Fruit fly (Drosophila melanogaster) whole organism, embryonic: ENCODE measurements around the gene CheB38c.

Source experiments
- Atf6 ChIP-seq: fragments of 200-800 bp; sonication (Bioruptor generic); IDR thresholded peaks from 2 replicates; pipeline ENCODE4 v1.3.6; 2022; ENCODE audit warnings: missing biosample characterization, missing genetic modification characterization
- Awh ChIP-seq: fragments of 200-800 bp; sonication (Bioruptor generic); IDR thresholded peaks from 2 replicates; pipeline ENCODE4, ENCODE4 v1.3.6; 2022; ENCODE audit warnings: missing biosample characterization, missing genetic modification characterization
- CG10147 ChIP-seq: fragments of 200-800 bp; sonication (Bioruptor generic); optimal IDR thresholded peaks from 2 replicates; lab custom pipeline; 2019; ENCODE audit warnings: missing biosample characterization, mild to moderate bottlenecking, missing genetic modification characterization, moderate library complexity
- CG10267 ChIP-seq: fragments of 200-800 bp; sonication (Bioruptor generic); optimal IDR thresholded peaks from 2 replicates; lab custom pipeline; 2018; ENCODE audit warnings: missing biosample characterization, mild to moderate bottlenecking, missing genetic modification characterization, moderate library complexity
- CG10543 ChIP-seq: fragments of 200-800 bp; sonication (Bioruptor generic); optimal IDR thresholded peaks from 3 replicates; lab custom pipeline; 2017; ENCODE audit warnings: missing biosample characterization, mild to moderate bottlenecking, missing genetic modification characterization, moderate library complexity
- CG10959 ChIP-seq: fragments of 200-800 bp; sonication (Bioruptor generic); IDR thresholded peaks from 2 replicates; pipeline ENCODE4 v1.3.6; 2022; ENCODE audit warnings: missing biosample characterization, missing genetic modification characterization
- CG11085 ChIP-seq: fragments of 200-800 bp; sonication (Bioruptor generic); IDR thresholded peaks from 2 replicates; pipeline ENCODE4 v1.3.6; 2022; ENCODE audit warnings: missing biosample characterization, missing genetic modification characterization
- CG13296 ChIP-seq: fragments of 200-800 bp; sonication (Bioruptor generic); optimal IDR thresholded peaks from 3 replicates; lab custom pipeline; 2018; ENCODE audit warnings: missing biosample characterization, mild to moderate bottlenecking, missing genetic modification characterization
- CG13894 ChIP-seq: fragments of 200-800 bp; sonication (Bioruptor generic); optimal IDR thresholded peaks from 3 replicates; lab custom pipeline; 2018; ENCODE audit warnings: missing biosample characterization, mild to moderate bottlenecking, missing genetic modification characterization, moderate library complexity
- CG14860 ChIP-seq: fragments of 200-800 bp; sonication (Bioruptor generic); IDR thresholded peaks from 3 replicates; pipeline ENCODE4 v1.3.6; 2022; ENCODE audit warnings: missing biosample characterization, missing genetic modification characterization; ENCODE audit not compliant: partially characterized antibody
- CG14965 ChIP-seq: fragments of 200-800 bp; sonication (Bioruptor generic); optimal IDR thresholded peaks from 2 replicates; lab custom pipeline; 2016; ENCODE audit warnings: missing biosample characterization, missing genetic modification characterization, borderline replicate concordance
- CG17328 ChIP-seq: fragments of 200-800 bp; sonication (Bioruptor generic); IDR thresholded peaks from 2 replicates; pipeline ENCODE4 v1.3.6; 2022; ENCODE audit warnings: missing biosample characterization, missing genetic modification characterization
- CG17829 ChIP-seq: fragments of 200-800 bp; optimal IDR thresholded peaks from 2 replicates; lab custom pipeline; 2019; ENCODE audit warnings: missing biosample characterization, mild to moderate bottlenecking, missing genetic modification characterization, moderate library complexity
- CG2678 ChIP-seq: fragments of 200-800 bp; sonication (Bioruptor generic); optimal IDR thresholded peaks from 3 replicates; lab custom pipeline; 2019; ENCODE audit warnings: missing biosample characterization, mild to moderate bottlenecking, missing genetic modification characterization, moderate library complexity
- CG3281 ChIP-seq: fragments of 200-800 bp; sonication (Bioruptor generic); optimal IDR thresholded peaks from 3 replicates; lab custom pipeline; 2017; ENCODE audit warnings: missing biosample characterization, mild to moderate bottlenecking, missing genetic modification characterization
- CG33213 ChIP-seq: fragments of 200-800 bp; sonication (Bioruptor generic); optimal IDR thresholded peaks from 3 replicates; lab custom pipeline; 2016; ENCODE audit warnings: missing biosample characterization, missing genetic modification characterization
- CG34376 ChIP-seq: fragments of 200-800 bp; sonication (Bioruptor generic); optimal IDR thresholded peaks from 2 replicates; lab custom pipeline; 2018; ENCODE audit warnings: missing biosample characterization, mild to moderate bottlenecking, missing genetic modification characterization
- CG4360 ChIP-seq: fragments of 200-800 bp; sonication (Bioruptor generic); IDR thresholded peaks from 2 replicates; pipeline ENCODE4 v1.3.6; 2022; ENCODE audit warnings: missing biosample characterization, missing genetic modification characterization
- CG6175 ChIP-seq: fragments of 200-800 bp; sonication (Bioruptor generic); IDR thresholded peaks from 3 replicates; pipeline ENCODE4 v1.3.6; 2022; ENCODE audit warnings: missing biosample characterization, missing genetic modification characterization
- CG6689 ChIP-seq: fragments of 200-800 bp; sonication (Bioruptor generic); IDR thresholded peaks from 2 replicates; pipeline ENCODE4 v1.3.6; 2022; ENCODE audit warnings: missing biosample characterization, missing genetic modification characterization
- CG6765 ChIP-seq: fragments of 200-800 bp; sonication (Bioruptor generic); optimal IDR thresholded peaks from 3 replicates; lab custom pipeline; 2017; ENCODE audit warnings: missing biosample characterization, mild to moderate bottlenecking, missing genetic modification characterization
- CG6791 ChIP-seq: fragments of 200-800 bp; sonication (Bioruptor generic); IDR thresholded peaks from 3 replicates; pipeline ENCODE4 v1.3.6; 2022; ENCODE audit warnings: missing biosample characterization, missing genetic modification characterization; ENCODE audit not compliant: partially characterized antibody
- CG8089 ChIP-seq: fragments of 200-800 bp; sonication (Bioruptor generic); optimal IDR thresholded peaks from 3 replicates; lab custom pipeline; 2016; ENCODE audit warnings: missing biosample characterization, missing genetic modification characterization
- CG9797 ChIP-seq: fragments of 200-800 bp; sonication (Bioruptor generic); optimal IDR thresholded peaks from 3 replicates; lab custom pipeline; 2018; ENCODE audit warnings: missing biosample characterization, mild to moderate bottlenecking, missing genetic modification characterization
- ERR ChIP-seq: fragments of 200-800 bp; sonication (Bioruptor generic); optimal IDR thresholded peaks from 2 replicates; lab custom pipeline; 2016; ENCODE audit warnings: missing biosample characterization, missing genetic modification characterization
- Hr51 ChIP-seq, 2 experiments: fragments of 200-800 bp; sonication (Bioruptor generic); optimal IDR thresholded peaks; 2 replicates in 1 of 2; 3 replicates in 1 of 2; lab custom pipeline; 2016 to 2018; ENCODE audit warnings: missing biosample characterization in 2 of 2, missing genetic modification characterization in 2 of 2, mild to moderate bottlenecking in 1 of 2, moderate library complexity in 1 of 2
- Lpt ChIP-seq: fragments of >200 bp; optimal IDR thresholded peaks from 2 replicates; lab custom pipeline; 2018; ENCODE audit warnings: missing biosample characterization, missing genetic modification characterization
- Med ChIP-seq: fragments of 200-800 bp; sonication (Bioruptor generic); peaks from one replicate; lab custom pipeline; 2016; ENCODE audit warnings: missing biosample characterization, missing genetic modification characterization, mild to moderate bottlenecking, inconsistent platforms, moderate library complexity
- Opbp ChIP-seq: fragments of 200-800 bp; sonication (Bioruptor generic); IDR thresholded peaks from 3 replicates; pipeline ENCODE4 v1.3.6; 2022; ENCODE audit warnings: missing biosample characterization, missing genetic modification characterization; ENCODE audit not compliant: partially characterized antibody
- Pdp1 ChIP-seq, 2 experiments: fragments of 200-800 bp; sonication (Bioruptor generic); optimal IDR thresholded peaks; 3 replicates each; lab custom pipeline; 2016; ENCODE audit warnings: missing biosample characterization in 2 of 2, missing genetic modification characterization in 2 of 2, mild to moderate bottlenecking in 1 of 2, moderate library complexity in 1 of 2
- Usf ChIP-seq: fragments of 200-800 bp; sonication (Bioruptor generic); optimal IDR thresholded peaks from 2 replicates; lab custom pipeline; 2017; ENCODE audit warnings: missing genotype, missing biosample characterization, missing genetic modification characterization
- aop ChIP-seq: fragments of 200-800 bp; sonication (Bioruptor generic); IDR thresholded peaks from 2 replicates; pipeline ENCODE4 v1.3.6; 2022; ENCODE audit warnings: missing biosample characterization, missing genetic modification characterization
- cad ChIP-seq: fragments of >200 bp; optimal IDR thresholded peaks from 2 replicates; lab custom pipeline; 2017; ENCODE audit warnings: missing biosample characterization, missing genetic modification characterization
- corto ChIP-seq: fragments of 200-800 bp; sonication (Bioruptor generic); optimal IDR thresholded peaks from 2 replicates; lab custom pipeline; 2016; ENCODE audit warnings: missing biosample characterization, mild to moderate bottlenecking, missing genetic modification characterization, moderate library complexity
- cwo ChIP-seq: fragments of 200-800 bp; sonication (Bioruptor generic); optimal IDR thresholded peaks from 3 replicates; lab custom pipeline; 2017; ENCODE audit warnings: missing biosample characterization, missing genetic modification characterization, mild to moderate bottlenecking, moderate library complexity, missing genetic modification reagents
- exex ChIP-seq: fragments of 200-800 bp; sonication (Bioruptor generic); optimal IDR thresholded peaks from 4 replicates; lab custom pipeline; 2018; ENCODE audit warnings: missing biosample characterization, mild to moderate bottlenecking, missing genetic modification characterization, moderate library complexity
- fu2 ChIP-seq: fragments of 200-800 bp; sonication (Bioruptor generic); optimal IDR thresholded peaks from 2 replicates; lab custom pipeline; 2016; ENCODE audit warnings: missing biosample characterization, missing genetic modification characterization
- hkb ChIP-seq, 2 experiments: fragments of 200-800 bp in 1 of 2; fragments of >200 bp in 1 of 2; sonication (Bioruptor generic) in 1 of 2; IDR thresholded peaks in 1 of 2; optimal IDR thresholded peaks in 1 of 2; 2 replicates each; pipeline versions ENCODE4 v1.3.6 to Lab custom; 2017 to 2022; ENCODE audit warnings: missing biosample characterization in 1 of 2, missing genetic modification characterization in 1 of 2
- ken ChIP-seq: fragments of 200-800 bp; sonication (Bioruptor generic); IDR thresholded peaks from 3 replicates; pipeline ENCODE4 v1.3.6; 2022; ENCODE audit warnings: missing biosample characterization, missing genetic modification characterization
- pan ChIP-seq, 4 experiments: fragments of >200 bp in 3 of 4; fragments of 200-800 bp in 1 of 4; sonication (Bioruptor generic) in 1 of 4; optimal IDR thresholded peaks in 3 of 4; IDR thresholded peaks in 1 of 4; 2 replicates each; pipeline versions ENCODE4 v1.3.6 to Lab custom; 2017 to 2022; ENCODE audit warnings: missing biosample characterization in 2 of 4, missing genetic modification characterization in 2 of 4, mixed read lengths in 1 of 4
- sd ChIP-seq: fragments of 200-800 bp; sonication (Bioruptor generic); optimal IDR thresholded peaks from 3 replicates; lab custom pipeline; 2018; ENCODE audit warnings: missing biosample characterization, mild to moderate bottlenecking, missing genetic modification characterization, moderate library complexity
- shn ChIP-seq: fragments of 200-800 bp; sonication (Bioruptor generic); optimal IDR thresholded peaks from 3 replicates; lab custom pipeline; 2016; ENCODE audit warnings: missing biosample characterization, missing genetic modification characterization
- sisA ChIP-seq: fragments of 200-800 bp; sonication (Bioruptor generic); IDR thresholded peaks from 2 replicates; pipeline ENCODE4 v1.3.6; 2022; ENCODE audit warnings: missing biosample characterization, missing genetic modification characterization
- sqz ChIP-seq: fragments of 200-800 bp; sonication (Bioruptor generic); optimal IDR thresholded peaks from 3 replicates; lab custom pipeline; 2018; ENCODE audit warnings: missing biosample characterization, mild to moderate bottlenecking, missing genetic modification characterization
- sug ChIP-seq: fragments of 200-800 bp; optimal IDR thresholded peaks from 2 replicates; lab custom pipeline; 2019; ENCODE audit warnings: missing biosample characterization, mild to moderate bottlenecking, missing genetic modification characterization, moderate library complexity
- unpg ChIP-seq: fragments of 200-800 bp; sonication (Bioruptor generic); optimal IDR thresholded peaks from 3 replicates; lab custom pipeline; 2018; ENCODE audit warnings: missing biosample characterization, mild to moderate bottlenecking, missing genetic modification characterization, moderate library complexity
- zen ChIP-seq: fragments of 200-800 bp; sonication (Bioruptor generic); optimal IDR thresholded peaks from 3 replicates; lab custom pipeline; 2018; ENCODE audit warnings: missing biosample characterization, mild to moderate bottlenecking, missing genetic modification characterization, moderate library complexity

Gene CheB38c

dm6 chr2L:20773453-20774054 lies 47.1 kb downstream of the CheB38c start (continued):
- TF ChIP-seq CG17829 (no peak), sd (tag; lab: Kevin White, UChicago) (peak; percentile 19), unpg (GFP tag; lab: Kevin White, UChicago) (peak; percentile 38), fu2 (no peak), pan (optimal IDR thresholded peaks at IDR 0.05; lab: Kevin White, UChicago) (no peak), pan (GFP tag; optimal IDR thresholded peaks at IDR 0.05 in 1 of 2, IDR thresholded peaks at IDR 0.05 in 1 of 2) (peak in 1 of 2 experiments; percentile 13), CG10543 (GFP tag; lab: Kevin White, UChicago) (peak; percentile 63), sug (tag; lab: Kevin White, UChicago) (peak; percentile 90), CG3281 (GFP tag; lab: Kevin White, UChicago) (peak; percentile 18), sqz (GFP tag; lab: Kevin White, UChicago) (peak; percentile 40), CG13894 (tag; lab: Kevin White, UChicago) (peak; percentile 43), cad (GFP tag; lab: Kevin White, UChicago) (peak; percentile 23), Atf6 (GFP tag; lab: Robert Waterston, UW) (0 out of 2 replicates have a peak, but pooled peaks have one; percentile 9), ERR (GFP tag; lab: Kevin White, UChicago) (no peak), Hr51 (GFP tag; optimal IDR thresholded peaks at IDR 0.05; lab: Kevin White, UChicago) (peak in 1 of 2 experiments; percentile 35), Usf (GFP tag; lab: Kevin White, UChicago) (no peak), CG6791 (GFP tag; lab: Robert Waterston, UW) (no peak), aop (GFP tag; lab: Robert Waterston, UW) (no peak), CG6175 (GFP tag; lab: Robert Waterston, UW) (no peak), exex (tag; lab: Kevin White, UChicago) (peak; percentile 79), cwo (GFP tag; lab: Kevin White, UChicago) (peak; percentile 23), CG14965 (no peak), Med (GFP tag; lab: Kevin White, UChicago) (peak; percentile 50), CG34376 (peak; percentile 63), CG2678 (tag; lab: Kevin White, UChicago) (peak; percentile 54)
- TF ChIP-seq, all 482 proteins: peak for 31

- peak in 1 of 2 experiments; percentile 15 for TF ChIP-seq Pdp1 (GFP tag; optimal IDR thresholded peaks at IDR 0.05; lab: Kevin White, UChicago)
- TF ChIP-seq CG8089 (GFP tag; lab: Kevin White, UChicago) = no peak
- TF ChIP-seq Lpt (GFP tag; lab: Kevin White, UChicago) = no peak
- TF ChIP-seq hkb (optimal IDR thresholded peaks at IDR 0.05; lab: Kevin White, UChicago) = no peak
- TF ChIP-seq hkb (GFP tag; IDR thresholded peaks at IDR 0.05; lab: Robert Waterston, UW) = peak; percentile 61; the same call in 1 of the 2 replicates
- no peak for TF ChIP-seq Awh (GFP tag; lab: Robert Waterston, UW)
- TF ChIP-seq CG33213 (GFP tag; lab: Kevin White, UChicago) = no peak
- TF ChIP-seq sisA (GFP tag; lab: Robert Waterston, UW) = no peak
- peak; percentile 55; the same call in 1 of the 2 replicates for TF ChIP-seq CG17328 (GFP tag; lab: Robert Waterston, UW)
- TF ChIP-seq CG10267 (tag; lab: Kevin White, UChicago) = peak; percentile 6
- TF ChIP-seq shn (GFP tag; lab: Kevin White, UChicago) = no peak
- TF ChIP-seq CG6689 (GFP tag; lab: Robert Waterston, UW) = 0 out of 2 replicates have a peak, but pooled peaks have one; percentile 18
- no peak for TF ChIP-seq ken (GFP tag; lab: Robert Waterston, UW)
- no peak for TF ChIP-seq CG10147 (GFP tag; lab: Kevin White, UChicago)
- peak; percentile 13 for TF ChIP-seq CG13296 (GFP tag; lab: Kevin White, UChicago)
- TF ChIP-seq aop (GFP tag; lab: Robert Waterston, UW) = peak; percentile 62; the same call in 1 of the 2 replicates
- peak; percentile 45 for TF ChIP-seq zen (tag; lab: Kevin White, UChicago)
- TF ChIP-seq CG4360 = peak; percentile 80
- TF ChIP-seq corto (GFP tag; lab: Kevin White, UChicago) = no peak
- peak; percentile 39 for TF ChIP-seq CG6765
- peak; percentile 32; the same call in 1 of the 2 replicates for TF ChIP-seq CG11085 (GFP tag; lab: Robert Waterston, UW)
- TF ChIP-seq CG10959 (GFP tag; lab: Robert Waterston, UW) = no peak
- TF ChIP-seq CG14860 = no peak
- TF ChIP-seq Opbp (GFP tag; lab: Robert Waterston, UW) = no peak
- TF ChIP-seq CG9797 (GFP tag; lab: Kevin White, UChicago) = no peak
Observed at dm6 chr2L:20770242-20770769, 50.4 kb downstream of the CheB38c start, which contains the start of gene cad. cad (plus strand) TSS chr2L:20770731.
